Fruit fly (Drosophila melanogaster): ENCODE results near the gene CG4229.
A peak's percentile ranks its signal among the peaks of the same experiment; 100 is the strongest.

The CG4229 gene

DNA sequence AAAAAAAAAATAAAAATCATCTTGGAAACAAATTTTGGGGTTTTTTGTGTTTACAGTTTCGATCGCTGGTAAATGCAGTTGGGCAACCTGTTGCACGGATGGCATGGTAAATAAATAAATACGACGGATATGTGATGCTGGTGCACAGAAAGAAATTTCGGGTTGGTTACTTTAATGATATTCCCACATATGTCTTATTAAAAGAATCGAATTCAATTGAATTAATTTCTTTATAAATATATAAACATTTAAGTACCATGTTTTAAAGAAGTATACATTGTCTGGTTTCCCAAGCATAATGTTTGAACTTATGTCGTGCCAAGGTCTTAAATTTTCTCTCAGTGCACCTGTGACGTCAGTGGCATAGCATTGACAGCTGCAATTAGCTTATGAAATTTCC lies 10.9 kb downstream of the CG4229 start:
- no peak for TF ChIP-seq BEAF-32 (GFP tag; optimal IDR thresholded peaks at IDR 0.05)
- TF ChIP-seq ase (GFP tag; IDR thresholded peaks at IDR 0.05) = no peak
- peak; percentile 64 for TF ChIP-seq salm (tag; optimal IDR thresholded peaks at IDR 0.05)
- no peak for TF ChIP-seq CG3995 (GFP tag; optimal IDR thresholded peaks at IDR 0.05)
- peak; percentile 84 for TF ChIP-seq Sox102F (GFP tag; optimal IDR thresholded peaks at IDR 0.05)
- peak; percentile 37; the same call in 1 of the 2 replicates for TF ChIP-seq CG4360 (GFP tag; IDR thresholded peaks at IDR 0.05)
- no peak for TF ChIP-seq hth (optimal IDR thresholded peaks at IDR 0.05)
- TF ChIP-seq Stat92E (GFP tag; optimal IDR thresholded peaks at IDR 0.05) = no peak
- TF ChIP-seq bbx (GFP tag; IDR thresholded peaks at IDR 0.05; ENCODE audit: partially characterized antibody) = no peak
- TF ChIP-seq lola (GFP tag; optimal IDR thresholded peaks at IDR 0.05) = peak in 1 of 3 experiments; percentile 70
- TF ChIP-seq aop (GFP tag; IDR thresholded peaks at IDR 0.05) = no peak
- no peak for TF ChIP-seq CG17186 (GFP tag; optimal IDR thresholded peaks at IDR 0.05)
- TF ChIP-seq ind (GFP tag; optimal IDR thresholded peaks at IDR 0.05) = peak; percentile 27
- no peak for TF ChIP-seq dimm (GFP tag; IDR thresholded peaks at IDR 0.05)
- TF ChIP-seq Atf-2 (GFP tag; optimal IDR thresholded peaks at IDR 0.05) = no peak
- peak; percentile 34 for TF ChIP-seq CG4707 (GFP tag; optimal IDR thresholded peaks at IDR 0.05)
- TF ChIP-seq CTCF (GFP tag; optimal IDR thresholded peaks at IDR 0.05) = no peak
- TF ChIP-seq YL-1 (GFP tag; optimal IDR thresholded peaks at IDR 0.05) = peak; percentile 8
- peak; percentile 52; the same call in 1 of the 2 replicates for TF ChIP-seq CG5953 (GFP tag; IDR thresholded peaks at IDR 0.05)
- no peak for TF ChIP-seq CG4854 (GFP tag; optimal IDR thresholded peaks at IDR 0.05)
- TF ChIP-seq crol (GFP tag; IDR thresholded peaks at IDR 0.05) = no peak
- peak; percentile 19; the same call in 1 of the 2 replicates for TF ChIP-seq Rfx (GFP tag; IDR thresholded peaks at IDR 0.05)
- no peak for TF ChIP-seq CG16863 (GFP tag; optimal IDR thresholded peaks at IDR 0.05)
- TF ChIP-seq Ptx1 (GFP tag; IDR thresholded peaks at IDR 0.05) = peak; percentile 61
- no peak for TF ChIP-seq zen2 (GFP tag; IDR thresholded peaks at IDR 0.05; ENCODE audit: partially characterized antibody)
- TF ChIP-seq CG12236 (GFP tag; optimal IDR thresholded peaks at IDR 0.05) = no peak
- TF ChIP-seq CG5180 (GFP tag; optimal IDR thresholded peaks at IDR 0.05) = peak; percentile 45
- TF ChIP-seq CG34376 (GFP tag; optimal IDR thresholded peaks at IDR 0.05) = no peak
- TF ChIP-seq E2f1 (GFP tag; IDR thresholded peaks at IDR 0.05) = peak; percentile 50
- TF ChIP-seq CG1647 (GFP tag; optimal IDR thresholded peaks at IDR 0.05) = no peak
- TF ChIP-seq psq (GFP tag; optimal IDR thresholded peaks at IDR 0.05) = no peak
- TF ChIP-seq CG2129 (GFP tag; IDR thresholded peaks at IDR 0.05; ENCODE audit: partially characterized antibody) = no peak
- TF ChIP-seq pan (optimal IDR thresholded peaks at IDR 0.05) = no peak
- peak in 1 of 2 experiments; percentile 67 for TF ChIP-seq pan (GFP tag; optimal IDR thresholded peaks at IDR 0.05 in 1 of 2, IDR thresholded peaks at IDR 0.05 in 1 of 2)
- peak; percentile 35 for TF ChIP-seq CG18599 (GFP tag; optimal IDR thresholded peaks at IDR 0.05)
- no peak for TF ChIP-seq hkb (optimal IDR thresholded peaks at IDR 0.05)
- TF ChIP-seq hkb (GFP tag; IDR thresholded peaks at IDR 0.05) = peak; percentile 75
- TF ChIP-seq Dfd (GFP tag; optimal IDR thresholded peaks at IDR 0.05) = no peak
- TF ChIP-seq unc-4 (GFP tag; IDR thresholded peaks at IDR 0.05; ENCODE audit: partially characterized antibody) = no peak
- TF ChIP-seq Scr (GFP tag; IDR thresholded peaks at IDR 0.05; ENCODE audit: partially characterized antibody) = no peak
- peak; percentile 80 for TF ChIP-seq tap (tag; optimal IDR thresholded peaks at IDR 0.05)
- peak; percentile 71 for TF ChIP-seq Xrp1 (GFP tag; IDR thresholded peaks at IDR 0.05)
- no peak for TF ChIP-seq Mad (GFP tag; optimal IDR thresholded peaks at IDR 0.05)
- TF ChIP-seq sr (GFP tag; IDR thresholded peaks at IDR 0.05) = no peak
- TF ChIP-seq HHEX (GFP tag; optimal IDR thresholded peaks at IDR 0.05) = peak; percentile 42
- no peak for TF ChIP-seq trh (GFP tag; optimal IDR thresholded peaks at IDR 0.05)
- peak; percentile 56 for TF ChIP-seq stc (GFP tag; IDR thresholded peaks at IDR 0.05)
- peak in 1 of 2 experiments; percentile 63 for TF ChIP-seq dpn (GFP tag; optimal IDR thresholded peaks at IDR 0.05)
- TF ChIP-seq CG15269 (tag; optimal IDR thresholded peaks at IDR 0.05) = peak; percentile 71
- no peak for TF ChIP-seq kni (GFP tag; optimal IDR thresholded peaks at IDR 0.05)
- no peak for TF ChIP-seq CG8765 (GFP tag; IDR thresholded peaks at IDR 0.05)
- TF ChIP-seq corto (GFP tag; optimal IDR thresholded peaks at IDR 0.05) = no peak
